Fruit fly (Drosophila melanogaster): ENCODE results near the gene Ype.

Ype gene

DNA sequence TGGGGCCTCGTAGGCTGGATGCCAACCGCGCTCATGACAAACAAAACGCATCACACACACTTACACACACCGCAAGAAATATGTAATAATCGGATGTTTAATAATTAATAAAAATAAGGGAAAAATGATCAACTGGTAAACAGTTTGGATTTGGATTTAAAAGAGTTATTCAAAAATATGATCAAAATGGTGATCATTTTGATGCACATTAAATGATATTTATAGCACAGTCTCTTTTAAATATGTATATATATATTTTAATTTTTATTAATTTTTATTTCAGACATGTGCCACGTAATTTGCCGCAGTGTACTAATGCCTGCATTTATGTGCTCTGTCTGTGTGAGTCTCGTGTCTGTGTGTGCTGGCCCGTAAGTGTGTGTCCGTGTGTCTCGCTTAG lies 41.9 kb downstream of the Ype start:
- TF ChIP-seq CG7368 (GFP tag; optimal IDR thresholded peaks at IDR 0.05), result no peak
- TF ChIP-seq Smox (GFP tag; optimal IDR thresholded peaks at IDR 0.05), result no peak
- no peak for TF ChIP-seq Ets21C (GFP tag; optimal IDR thresholded peaks at IDR 0.05)
- no peak for TF ChIP-seq CG3919 (GFP tag; optimal IDR thresholded peaks at IDR 0.05)
- peak; percentile 28 for TF ChIP-seq CG10631 (GFP tag; optimal IDR thresholded peaks at IDR 0.05)
- TF ChIP-seq esn (GFP tag; optimal IDR thresholded peaks at IDR 0.05), result no peak
- no peak for TF ChIP-seq CG6163 (GFP tag; IDR thresholded peaks at IDR 0.05)
- TF ChIP-seq achi (GFP tag; optimal IDR thresholded peaks at IDR 0.05), result peak; percentile 27
- no peak for TF ChIP-seq Gug (GFP tag; IDR thresholded peaks at IDR 0.05)
- no peak for TF ChIP-seq Hr39 (GFP tag; optimal IDR thresholded peaks at IDR 0.05)
- TF ChIP-seq net (GFP tag; optimal IDR thresholded peaks at IDR 0.05), result no peak
- no peak for TF ChIP-seq Lpt (GFP tag; optimal IDR thresholded peaks at IDR 0.05)
- TF ChIP-seq Eip75B (GFP tag; optimal IDR thresholded peaks at IDR 0.05), result no peak
- TF ChIP-seq Sox15 (GFP tag; optimal IDR thresholded peaks at IDR 0.05), result no peak
- no peak for TF ChIP-seq Hr38 (GFP tag; optimal IDR thresholded peaks at IDR 0.05)
- peak; percentile 27 for TF ChIP-seq CG4318 (GFP tag; optimal IDR thresholded peaks at IDR 0.05)
- TF ChIP-seq topi (GFP tag; optimal IDR thresholded peaks at IDR 0.05), result no peak
- TF ChIP-seq cyc (GFP tag; optimal IDR thresholded peaks at IDR 0.05), result no peak
- TF ChIP-seq svp (GFP tag), result no peak
- TF ChIP-seq Eip78C (GFP tag), result peak; percentile 61
- no peak for TF ChIP-seq salr (GFP tag; optimal IDR thresholded peaks at IDR 0.05)
- no peak for TF ChIP-seq fd59A (GFP tag; optimal IDR thresholded peaks at IDR 0.05)
- TF ChIP-seq CG9139 (GFP tag; optimal IDR thresholded peaks at IDR 0.05), result peak; percentile 15
- no peak for TF ChIP-seq Sox14 (GFP tag; optimal IDR thresholded peaks at IDR 0.05)
- no peak for TF ChIP-seq fd85E (GFP tag; optimal IDR thresholded peaks at IDR 0.05)
- TF ChIP-seq ss (GFP tag; optimal IDR thresholded peaks at IDR 0.05), result peak; percentile 45 to 65
- TF ChIP-seq CG10669 (GFP tag; optimal IDR thresholded peaks at IDR 0.05), result peak; percentile 20
- TF ChIP-seq CG32006 (GFP tag; optimal IDR thresholded peaks at IDR 0.05), result peak; percentile 60
- TF ChIP-seq CG6854 (GFP tag; optimal IDR thresholded peaks at IDR 0.05), result no peak
- TF ChIP-seq CG6792 (GFP tag; optimal IDR thresholded peaks at IDR 0.05), result no peak
- no peak for TF ChIP-seq lz (GFP tag; optimal IDR thresholded peaks at IDR 0.05)
- no peak for TF ChIP-seq Blimp-1 (GFP tag; optimal IDR thresholded peaks at IDR 0.05)
- TF ChIP-seq CG11902 (GFP tag; optimal IDR thresholded peaks at IDR 0.05), result no peak
- peak; percentile 36; the same call in 1 of the 2 replicates for TF ChIP-seq CG15336 (GFP tag; IDR thresholded peaks at IDR 0.05)
- peak; percentile 58 for TF ChIP-seq Ets96B (tag; optimal IDR thresholded peaks at IDR 0.05)
- no peak for TF ChIP-seq vri (GFP tag; optimal IDR thresholded peaks at IDR 0.05)
- peak; percentile 11 for TF ChIP-seq CG16779 (tag; optimal IDR thresholded peaks at IDR 0.05)
- peak; percentile 41 for TF ChIP-seq CG6276 (GFP tag; optimal IDR thresholded peaks at IDR 0.05)
- no peak for TF ChIP-seq pdm3 (GFP tag; optimal IDR thresholded peaks at IDR 0.05)
- no peak for TF ChIP-seq CG11294 (GFP tag; IDR thresholded peaks at IDR 0.05)
- no peak for TF ChIP-seq Eip93F (GFP tag; optimal IDR thresholded peaks at IDR 0.05)
- TF ChIP-seq spab (GFP tag; optimal IDR thresholded peaks at IDR 0.05), result peak; percentile 31
- TF ChIP-seq eg (GFP tag; IDR thresholded peaks at IDR 0.05), result peak; percentile 21; the same call in 1 of the 3 replicates
- TF ChIP-seq CG8632 (GFP tag; optimal IDR thresholded peaks at IDR 0.05), result peak; percentile 13
- TF ChIP-seq CG8119 (GFP tag; IDR thresholded peaks at IDR 0.05), result peak; percentile 47; the same call in 1 of the 3 replicates
- TF ChIP-seq CG6808 (GFP tag; optimal IDR thresholded peaks at IDR 0.05), result peak; percentile 43
- TF ChIP-seq CG1621 (tag; optimal IDR thresholded peaks at IDR 0.05), result no peak
- TF ChIP-seq acj6 (GFP tag; optimal IDR thresholded peaks at IDR 0.05), result peak; percentile 37
- peak; percentile 61 for TF ChIP-seq CG3032 (tag; optimal IDR thresholded peaks at IDR 0.05)
- TF ChIP-seq CG34406 (GFP tag; optimal IDR thresholded peaks at IDR 0.05), result no peak
- no peak for TF ChIP-seq CG11762 (GFP tag; optimal IDR thresholded peaks at IDR 0.05; ENCODE audit: insufficient read depth)
- TF ChIP-seq CG8319 (GFP tag; optimal IDR thresholded peaks at IDR 0.05), result no peak
- no peak for TF ChIP-seq dac (GFP tag; optimal IDR thresholded peaks at IDR 0.05)
